Worm (Caenorhabditis elegans) whole organism, L1 larva: ENCODE results near the gene ZK131.11.

ENCODE experiments used
- aly-2 ChIP-seq: fragments of 150-350 bp; optimal IDR thresholded peaks from 2 replicates; lab custom pipeline; 2014; ENCODE audit warnings: missing biosample characterization, missing genetic modification characterization
- sptf-1 ChIP-seq: fragments of 150-350 bp; optimal IDR thresholded peaks from 2 replicates; lab custom pipeline; 2014; ENCODE audit warnings: missing biosample characterization, missing genetic modification characterization

ce11 chrII:13789714-13790113, 2.3 kb upstream of the ZK131.11 start:
- no peak for TF ChIP-seq aly-2 (tag; lab: Kevin White, UChicago)
- TF ChIP-seq sptf-1 (tag; lab: Kevin White, UChicago): no peak
